Worm (Caenorhabditis elegans) whole organism, midembryonic: ENCODE results near the gene lipl-6.

ENCODE experiments used
- T22C8.4 ChIP-seq: fragments of 200-800 bp; sonication (Bioruptor generic); IDR thresholded peaks from 2 replicates; pipeline ENCODE4 v1.3.6; 2022; ENCODE audit warnings: missing genetic modification characterization, missing compliant biosample characterization
- cog-1 ChIP-seq: sonication (generic microtip); optimal IDR thresholded peaks from 2 replicates; lab custom pipeline; 2016; ENCODE audit warnings: missing genetic modification characterization, missing compliant biosample characterization
- flt-1 ChIP-seq: fragments of 200-800 bp; sonication (Bioruptor generic); IDR thresholded peaks from 2 replicates; pipeline ENCODE4 v1.3.6; 2022; ENCODE audit warnings: missing genetic modification characterization, missing compliant biosample characterization
- klf-2 ChIP-seq: fragments of 200-800 bp; sonication (Bioruptor generic); conservative IDR thresholded peaks from 2 replicates; pipeline ENCODE4 v1.3.6; 2022; ENCODE audit warnings: missing genetic modification reagents, missing genetic modification characterization, missing compliant biosample characterization
- med-1 ChIP-seq: sonication (generic microtip); optimal IDR thresholded peaks from 2 replicates; lab custom pipeline; 2017; ENCODE audit warnings: missing genetic modification characterization, mild to moderate bottlenecking, missing compliant biosample characterization, antibody characterized with exemption, missing genetic modification reagents; ENCODE audit not compliant: insufficient read depth
- ref-1 ChIP-seq: fragments of 200-800 bp; sonication (Bioruptor generic); conservative IDR thresholded peaks from 2 replicates; pipeline ENCODE4 v1.3.6; 2022; ENCODE audit warnings: missing genetic modification reagents, missing genetic modification characterization, missing compliant biosample characterization
- tab-1 ChIP-seq: fragments of 200-800 bp; sonication (Bioruptor generic); IDR thresholded peaks from 2 replicates; pipeline ENCODE4 v1.3.6; 2022; ENCODE audit warnings: missing genetic modification characterization, missing compliant biosample characterization
- ztf-23 ChIP-seq: fragments of 200-800 bp; sonication (Bioruptor generic); IDR thresholded peaks from 2 replicates; pipeline ENCODE4 v1.3.6; 2022; ENCODE audit warnings: missing genetic modification reagents, missing genetic modification characterization, missing compliant biosample characterization
- ztf-29 ChIP-seq: fragments of 200-800 bp; sonication (Bioruptor generic); IDR thresholded peaks from 2 replicates; pipeline ENCODE4 v1.3.6; 2022; ENCODE audit warnings: missing genetic modification reagents, missing genetic modification characterization, missing compliant biosample characterization

Gene lipl-6

DNA sequence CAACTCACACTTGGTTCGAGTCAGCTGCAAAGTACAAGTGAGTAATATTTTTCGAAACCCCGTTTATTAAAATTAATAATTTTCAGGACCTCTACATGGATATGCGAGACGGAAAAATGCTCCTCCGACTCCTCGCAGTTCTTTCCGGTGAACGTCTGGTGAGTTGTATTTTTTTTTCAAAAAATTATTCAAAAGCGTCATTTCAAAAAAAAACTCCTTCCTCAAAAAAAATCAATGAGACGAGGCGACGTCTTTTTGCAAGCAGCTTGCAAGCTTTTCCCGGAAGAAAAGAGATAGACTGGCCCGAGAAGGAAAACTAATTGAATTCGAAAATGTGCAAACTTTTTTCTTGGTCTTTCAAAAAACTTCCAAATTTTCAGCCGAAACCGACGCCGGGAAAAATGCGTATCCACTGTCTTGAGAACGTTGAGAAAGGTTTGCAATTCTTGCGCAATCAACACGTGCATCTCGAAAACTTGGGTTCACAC is 51.6 kb downstream of the lipl-6 start:
- no peak for TF ChIP-seq T22C8.4 (GFP tag; lab: Robert Waterston, UW)
- no peak for TF ChIP-seq klf-2 (GFP tag; lab: Robert Waterston, UW)
- TF ChIP-seq cog-1 (tag; lab: Kevin White, UChicago): no peak
- TF ChIP-seq med-1: no peak
- no peak for TF ChIP-seq ztf-29
- TF ChIP-seq ztf-23 (GFP tag; lab: Robert Waterston, UW): no peak
- no peak for TF ChIP-seq flt-1 (GFP tag; lab: Robert Waterston, UW)
- TF ChIP-seq ref-1 (GFP tag; lab: Robert Waterston, UW): no peak
- TF ChIP-seq tab-1: no peak

DNA sequence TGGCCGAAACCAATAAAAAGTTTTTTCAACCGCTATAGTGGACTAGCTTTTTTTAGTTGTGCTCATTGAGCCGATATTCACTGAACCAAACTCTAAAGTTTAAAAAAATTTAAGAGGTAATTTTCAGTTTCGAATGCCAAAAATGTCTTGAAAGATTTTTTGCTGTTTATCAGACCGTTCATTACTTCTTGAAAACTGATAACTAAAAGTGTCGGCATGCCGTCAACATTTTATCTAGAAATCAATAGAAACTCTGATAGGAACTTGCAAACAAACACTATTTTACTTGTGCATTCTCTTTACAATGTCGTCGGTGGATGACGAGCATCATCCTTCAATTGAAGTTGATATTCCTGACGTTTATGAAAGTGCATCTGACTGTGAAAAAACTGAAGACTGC is 52.4 kb downstream of the lipl-6 start:
- TF ChIP-seq med-1 (no peak), T22C8.4 (GFP tag; lab: Robert Waterston, UW) (no peak), flt-1 (GFP tag; lab: Robert Waterston, UW) (no peak), ref-1 (GFP tag; lab: Robert Waterston, UW) (no peak), ztf-29 (no peak), tab-1 (no peak), klf-2 (GFP tag; lab: Robert Waterston, UW) (no peak), cog-1 (tag; lab: Kevin White, UChicago) (no peak), ztf-23 (GFP tag; lab: Robert Waterston, UW) (no peak)
